Fruit fly (Drosophila melanogaster): ENCODE measurements around the gene RpS6.
A peak's percentile ranks its signal among the peaks of the same experiment; 100 is the strongest.

Gene RpS6

DNA sequence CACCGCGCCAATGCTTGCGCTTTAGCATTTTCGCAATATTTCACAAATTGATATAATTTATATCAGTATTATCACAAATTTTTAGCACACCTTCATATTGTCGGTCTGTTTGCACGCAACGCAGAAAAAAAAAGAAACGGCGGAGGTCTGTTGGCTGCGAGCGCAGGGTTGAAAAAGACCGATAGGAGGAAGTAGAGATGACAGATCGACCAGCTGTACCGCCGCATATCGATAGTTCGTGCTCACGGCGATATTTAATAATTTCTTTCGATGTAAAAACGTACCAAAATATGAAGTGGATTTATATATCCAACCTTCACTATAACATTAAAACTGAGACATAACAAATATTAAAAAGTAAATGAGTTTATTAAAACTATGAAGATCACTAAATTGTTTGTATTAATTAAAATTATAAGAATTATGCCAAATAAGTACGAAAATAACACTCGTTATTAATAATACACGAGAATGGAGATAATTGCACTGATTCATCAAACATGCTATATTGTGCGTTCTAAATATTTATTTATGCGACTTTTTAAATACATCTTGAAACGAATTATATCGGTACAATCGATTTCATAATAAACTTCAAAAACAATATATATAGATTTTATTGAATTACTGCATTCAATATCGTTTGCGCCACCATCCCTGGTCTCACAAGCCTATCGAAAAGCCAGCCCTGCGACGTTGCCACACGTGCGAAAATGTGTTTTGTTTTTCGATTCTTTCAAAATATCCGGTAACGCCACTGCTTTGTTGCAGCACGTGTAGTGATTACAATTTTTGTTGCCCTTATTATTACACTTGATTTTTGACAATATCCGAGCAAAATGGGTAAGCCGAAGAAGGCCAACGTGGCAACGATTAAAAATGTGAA is at the start of gene RpS6, which contains the start of gene bys (continued):
- TF ChIP-seq Elba2 (GFP tag; optimal IDR thresholded peaks at IDR 0.05) (no peak), CG8765 (GFP tag; IDR thresholded peaks at IDR 0.05) (0 out of 2 replicates have a peak, but pooled peaks have one; percentile 23), pita (GFP tag; optimal IDR thresholded peaks at IDR 0.05) (no peak), en (GFP tag; optimal IDR thresholded peaks at IDR 0.05) (no peak), sim (GFP tag; IDR thresholded peaks at IDR 0.05) (0 out of 2 replicates have a peak, but pooled peaks have one; percentile 23), hth (optimal IDR thresholded peaks at IDR 0.05) (no peak), CG17829 (tag; optimal IDR thresholded peaks at IDR 0.05) (peak; percentile 12), Hsf (GFP tag; optimal IDR thresholded peaks at IDR 0.05) (peak; percentile 33), lilli (GFP tag; optimal IDR thresholded peaks at IDR 0.05) (peak; percentile 10), NC2α (GFP tag; optimal IDR thresholded peaks at IDR 0.05) (no peak), CG31441 (GFP tag; IDR thresholded peaks at IDR 0.05) (peak; percentile 43; the same call in 1 of the 2 replicates), sima (GFP tag; optimal IDR thresholded peaks at IDR 0.05) (no peak), sob (GFP tag; IDR thresholded peaks at IDR 0.05) (peak; percentile 73), CG18262 (tag; optimal IDR thresholded peaks at IDR 0.05) (peak; percentile 30), lbe (GFP tag; optimal IDR thresholded peaks at IDR 0.05) (peak; percentile 56), NfI (GFP tag; optimal IDR thresholded peaks at IDR 0.05) (peak; percentile 72), org-1 (GFP tag; optimal IDR thresholded peaks at IDR 0.05) (no peak), CG17612 (GFP tag; IDR thresholded peaks at IDR 0.05) (no peak), Fer1 (GFP tag; optimal IDR thresholded peaks at IDR 0.05) (peak; percentile 59), croc (GFP tag; conservative IDR thresholded peaks at IDR 0.05) (no peak), CG1602 (GFP tag; optimal IDR thresholded peaks at IDR 0.05) (no peak), Spps (tag; optimal IDR thresholded peaks at IDR 0.05) (no peak), HHEX (GFP tag; optimal IDR thresholded peaks at IDR 0.05) (peak; percentile 57), slp2 (GFP tag; optimal IDR thresholded peaks at IDR 0.05) (peak; percentile 7), sens-2 (GFP tag; IDR thresholded peaks at IDR 0.05) (0 out of 2 replicates have a peak, but pooled peaks have one; percentile 15), slbo (GFP tag; IDR thresholded peaks at IDR 0.05) (peak; percentile 81), sqz (GFP tag; optimal IDR thresholded peaks at IDR 0.05) (peak; percentile 82), chm (GFP tag; IDR thresholded peaks at IDR 0.05) (peak; percentile 65), Nf-YA (GFP tag; IDR thresholded peaks at IDR 0.05) (no peak), CG5245 (GFP tag; optimal IDR thresholded peaks at IDR 0.05) (peak; percentile 19), CG1024 (GFP tag; IDR thresholded peaks at IDR 0.05) (no peak), ac (GFP tag; optimal IDR thresholded peaks at IDR 0.05) (peak; percentile 46), CG14667 (GFP tag; IDR thresholded peaks at IDR 0.05) (peak; percentile 27; the same call in 1 of the 2 replicates), CG10366 (GFP tag; IDR thresholded peaks at IDR 0.05) (peak; percentile 53), Sry-β (GFP tag; optimal IDR thresholded peaks at IDR 0.05) (peak; percentile 16), Gug (GFP tag; IDR thresholded peaks at IDR 0.05) (peak; percentile 69), Hmx (GFP tag; optimal IDR thresholded peaks at IDR 0.05) (no peak), schlank (tag; optimal IDR thresholded peaks at IDR 0.05) (peak; percentile 64), CG7839 (tag; optimal IDR thresholded peaks at IDR 0.05) (peak; percentile 49), tx (GFP tag; optimal IDR thresholded peaks at IDR 0.05) (no peak), seq (GFP tag; IDR thresholded peaks at IDR 0.05) (no peak), CG18011 (GFP tag; optimal IDR thresholded peaks at IDR 0.05) (no peak), Xbp1 (GFP tag; optimal IDR thresholded peaks at IDR 0.05) (peak; percentile 54), CG1792 (GFP tag; optimal IDR thresholded peaks at IDR 0.05) (no peak), CG11723 (GFP tag; optimal IDR thresholded peaks at IDR 0.05) (peak; percentile 13), Med (GFP tag) (peak; percentile 89), CG8359 (GFP tag; optimal IDR thresholded peaks at IDR 0.05; ENCODE audit: borderline replicate concordance) (no peak), tgo (GFP tag; IDR thresholded peaks at IDR 0.05) (peak; percentile 29; the same call in 1 of the 3 replicates), zfh2 (GFP tag; optimal IDR thresholded peaks at IDR 0.05) (peak; percentile 49), CG18619 (GFP tag; optimal IDR thresholded peaks at IDR 0.05) (peak; percentile 52)

Measured in whole organism, embryonic.